Fruit fly (Drosophila melanogaster) Kc167 (cell line): ENCODE measurements around the gene Rbf.

Experiments
- Myc ChIP-seq: fragments of >200 bp; optimal IDR thresholded peaks from 2 replicates; lab custom pipeline; 2017; ENCODE audit warnings: missing external identifiers
- Sin3A ChIP-seq: fragments of >200 bp; optimal IDR thresholded peaks from 2 replicates; lab custom pipeline; 2018; ENCODE audit warnings: missing external identifiers
- h ChIP-seq: fragments of >200 bp; optimal IDR thresholded peaks from 3 replicates; lab custom pipeline; 2018; ENCODE audit warnings: missing external identifiers
- insv ChIP-seq: fragments of >200 bp; optimal IDR thresholded peaks from 3 replicates; lab custom pipeline; 2018; ENCODE audit warnings: missing external identifiers
- psq ChIP-seq: fragments of >200 bp; optimal IDR thresholded peaks from 2 replicates; lab custom pipeline; 2017; ENCODE audit warnings: missing external identifiers
- ttk ChIP-seq: sonication (Bioruptor generic); optimal IDR thresholded peaks from 2 replicates; lab custom pipeline; 2017; ENCODE audit warnings: missing external identifiers

Rbf gene

dm6 chrX:768480-769123 lies 32.7 kb downstream of the Rbf start:
- TF ChIP-seq h (lab: Kevin White, UChicago) (no peak), insv (lab: Kevin White, UChicago) (no peak), psq (lab: Kevin White, UChicago) (no peak), ttk (lab: Kevin White, UChicago) (no peak), Sin3A (no peak), Myc (lab: Kevin White, UChicago) (no peak)

- TF ChIP-seq insv (lab: Kevin White, UChicago): no peak
- no peak for TF ChIP-seq Sin3A
- TF ChIP-seq h (lab: Kevin White, UChicago): no peak
- no peak for TF ChIP-seq Myc (lab: Kevin White, UChicago)
- TF ChIP-seq ttk (lab: Kevin White, UChicago): no peak
These were observed 33.4 kb downstream of the Rbf start for dm6 chrX:767928-768327.

- TF ChIP-seq ttk (lab: Kevin White, UChicago) (no peak), h (lab: Kevin White, UChicago) (no peak), psq (lab: Kevin White, UChicago) (no peak), insv (lab: Kevin White, UChicago) (no peak), Sin3A (no peak), Myc (lab: Kevin White, UChicago) (no peak)
These were observed 35.2 kb downstream of the Rbf start for dm6 chrX:766094-766493.

DNA sequence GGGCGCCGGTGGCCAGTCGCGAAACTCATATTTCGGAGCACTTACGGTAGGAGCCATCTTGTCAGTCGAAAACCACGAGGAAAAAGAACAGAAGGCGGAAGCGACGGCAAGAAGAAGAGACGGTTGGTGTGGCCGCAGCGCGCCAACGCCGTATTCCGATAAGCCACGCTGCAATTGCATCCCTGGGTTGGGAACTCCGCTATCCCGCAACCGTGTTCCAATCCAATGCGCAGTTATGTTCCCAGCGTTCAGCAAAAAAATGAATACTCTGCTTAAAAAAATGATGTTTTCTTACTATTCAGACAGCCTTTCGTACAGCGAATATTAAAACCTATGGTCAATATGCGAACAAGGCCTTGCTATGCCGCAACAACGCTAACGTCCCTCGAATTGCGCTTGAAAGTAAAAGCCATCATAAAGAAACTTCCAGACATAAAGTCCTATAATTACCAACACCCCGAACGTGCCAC lies 36.2 kb downstream of the Rbf start, which contains the start of gene RpL22:
TSS of gene RpL22 (minus strand) at position 92 of the 470 bp plus-strand sequence.
- TF ChIP-seq ttk (lab: Kevin White, UChicago) (no peak), Sin3A (no peak), insv (lab: Kevin White, UChicago) (no peak), h (lab: Kevin White, UChicago) (no peak), Myc (lab: Kevin White, UChicago) (no peak)

DNA sequence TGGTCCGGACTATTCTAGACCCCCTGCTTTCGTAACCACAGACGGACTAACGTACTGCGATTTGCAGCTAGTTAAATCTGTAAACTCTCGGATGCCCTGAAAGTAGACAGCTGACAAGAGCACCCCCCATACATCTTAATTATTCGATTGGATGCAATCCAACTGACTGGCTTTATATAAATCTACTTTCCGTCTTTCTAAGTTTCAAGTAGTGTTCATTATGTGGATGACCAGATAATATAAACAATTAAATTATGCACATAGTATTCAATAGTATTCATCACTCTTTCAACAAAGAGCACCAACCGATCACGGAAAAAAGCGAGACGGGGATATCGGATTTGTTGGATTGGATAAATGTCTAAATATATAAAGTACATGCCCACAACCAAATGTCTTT lies 39.2 kb downstream of the Rbf start:
- TF ChIP-seq Sin3A (no peak), Myc (lab: Kevin White, UChicago) (no peak), insv (lab: Kevin White, UChicago) (no peak), h (lab: Kevin White, UChicago) (no peak), psq (lab: Kevin White, UChicago) (no peak), ttk (lab: Kevin White, UChicago) (no peak)

DNA sequence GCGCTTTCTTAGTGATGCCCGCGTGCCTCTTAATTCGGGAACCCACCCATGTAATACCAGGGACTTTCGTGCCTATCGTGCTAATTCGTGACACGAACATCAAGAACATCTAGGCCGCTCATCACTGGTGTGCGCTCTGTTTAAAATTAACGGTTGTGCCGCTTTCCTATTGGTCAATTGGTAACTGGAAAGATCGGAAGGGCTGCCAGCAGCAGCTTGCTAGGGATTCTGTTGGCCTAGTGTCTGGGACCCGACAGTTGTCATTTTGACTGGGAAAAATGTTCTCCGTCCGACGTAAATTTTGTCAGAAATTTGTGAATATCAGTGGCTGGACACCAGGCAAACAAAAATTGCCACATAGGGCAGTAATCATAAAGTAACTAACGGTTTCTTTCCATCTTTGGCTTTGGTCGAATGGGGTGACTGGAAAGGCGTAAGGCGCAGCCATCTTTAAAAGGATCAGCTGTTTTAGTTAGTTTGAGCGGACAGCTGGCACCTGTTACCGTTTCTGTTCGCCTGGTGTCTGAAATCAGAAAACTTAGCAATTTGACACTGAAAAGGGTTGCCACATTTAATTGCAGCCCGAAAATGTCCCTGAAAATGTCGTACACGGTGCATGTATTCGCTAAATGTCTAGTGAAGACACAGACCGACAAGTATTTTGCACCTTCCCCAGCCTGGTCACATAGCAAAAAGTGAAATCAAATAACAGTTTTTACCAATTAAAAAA lies 42.2 kb downstream of the Rbf start, which contains the start of gene CG5273:
TSS of gene CG5273 (plus strand) at position 703 of the 730 bp plus-strand sequence.
- TF ChIP-seq ttk (lab: Kevin White, UChicago) (no peak), h (lab: Kevin White, UChicago) (no peak), Sin3A (no peak), psq (lab: Kevin White, UChicago) (no peak), Myc (lab: Kevin White, UChicago) (no peak), insv (lab: Kevin White, UChicago) (no peak)

DNA sequence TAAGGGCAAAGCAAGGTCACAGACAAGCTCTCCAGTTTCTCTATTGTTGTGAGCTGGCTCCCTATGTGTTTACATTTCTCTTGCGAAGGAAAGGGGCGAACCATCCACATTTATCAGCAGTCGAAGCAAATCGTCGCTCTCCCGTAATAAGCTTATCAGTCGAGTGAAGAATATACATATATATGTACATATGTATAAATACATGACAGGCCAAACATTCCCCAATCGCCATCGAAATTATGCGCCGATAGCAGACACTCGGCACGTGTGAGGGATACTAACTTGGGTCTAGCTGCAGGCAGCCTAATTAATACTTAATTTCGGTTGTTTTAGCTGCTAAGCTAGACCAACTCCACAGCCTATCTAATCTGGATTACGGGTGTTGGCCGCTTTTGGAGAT lies 44.4 kb downstream of the Rbf start:
- no peak for TF ChIP-seq psq (lab: Kevin White, UChicago)
- no peak for TF ChIP-seq Myc (lab: Kevin White, UChicago)
- TF ChIP-seq ttk (lab: Kevin White, UChicago): no peak
- TF ChIP-seq Sin3A: no peak
- no peak for TF ChIP-seq insv (lab: Kevin White, UChicago)
- TF ChIP-seq h (lab: Kevin White, UChicago): no peak

dm6 chrX:755642-756332 lies 45.5 kb downstream of the Rbf start:
- TF ChIP-seq Sin3A (no peak), psq (lab: Kevin White, UChicago) (no peak), Myc (lab: Kevin White, UChicago) (no peak), insv (lab: Kevin White, UChicago) (no peak), h (lab: Kevin White, UChicago) (no peak), ttk (lab: Kevin White, UChicago) (no peak)

DNA sequence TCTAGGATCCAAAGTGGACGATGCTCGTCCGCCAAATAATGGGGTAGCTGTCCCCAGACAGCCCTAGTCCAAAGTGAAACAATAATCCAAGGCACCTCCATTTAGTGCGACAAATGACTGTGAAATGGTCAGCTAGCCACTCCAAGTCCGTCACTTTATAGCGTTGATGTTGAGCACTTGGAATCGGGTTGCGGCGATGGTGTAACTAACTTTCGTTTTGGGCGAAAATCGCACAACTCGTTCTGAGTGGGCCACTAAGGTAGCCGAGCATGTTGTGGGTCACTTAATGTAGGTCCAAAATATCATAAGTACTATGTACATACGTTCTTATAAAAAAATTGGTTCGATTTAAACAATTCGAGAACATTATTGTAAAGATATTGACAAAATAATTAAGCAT lies 47.7 kb downstream of the Rbf start, which contains the start of gene CG13361:
TSS of gene CG13361 (minus strand) at position 101 of the 400 bp plus-strand sequence.
- no peak for TF ChIP-seq psq (lab: Kevin White, UChicago)
- no peak for TF ChIP-seq ttk (lab: Kevin White, UChicago)
- TF ChIP-seq Sin3A: no peak
- TF ChIP-seq h (lab: Kevin White, UChicago): no peak

DNA sequence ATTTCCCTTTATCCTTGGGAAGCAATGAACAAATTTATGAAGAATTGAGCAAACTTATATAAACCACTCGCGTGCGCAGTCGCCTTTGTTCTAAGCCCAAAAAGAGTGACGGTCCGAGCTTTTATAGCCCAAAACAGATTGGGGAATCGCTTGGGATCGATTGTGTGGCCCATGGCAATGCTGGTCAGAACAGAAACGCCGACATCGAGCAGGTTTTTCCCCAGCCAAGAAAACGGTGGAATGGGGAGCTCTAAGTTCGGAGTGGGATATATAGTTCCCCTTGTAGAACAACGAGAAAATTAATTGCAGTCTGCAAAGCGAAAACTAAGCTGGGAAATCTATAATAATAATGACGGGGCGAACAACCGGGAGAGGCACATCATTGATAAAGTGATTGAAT lies 50.1 kb downstream of the Rbf start, which contains the start of gene CG13362:
TSS of gene CG13362 (minus strand) at position 101 of the 400 bp plus-strand sequence.
- TF ChIP-seq insv (lab: Kevin White, UChicago) (no peak), ttk (lab: Kevin White, UChicago) (no peak), psq (lab: Kevin White, UChicago) (no peak), Sin3A (no peak), Myc (lab: Kevin White, UChicago) (no peak), h (lab: Kevin White, UChicago) (no peak)

- TF ChIP-seq ttk (lab: Kevin White, UChicago): no peak
- TF ChIP-seq insv (lab: Kevin White, UChicago): no peak
These were observed 51.2 kb downstream of the Rbf start, which contains the start of gene CG5254 for dm6 chrX:750047-750446. Gene CG5254, plus strand, starts transcription at chrX:750347.
